Worm (Caenorhabditis elegans) whole organism, L3 larva: ENCODE data around the gene col-19.

Experiments
- R02D3.7 ChIP-seq: fragments of 150-350 bp; optimal IDR thresholded peaks from 2 replicates; lab custom pipeline; 2014; ENCODE audit warnings: missing biosample characterization, missing genetic modification characterization
- ceh-28 ChIP-seq: fragments of 150-350 bp; optimal IDR thresholded peaks from 2 replicates; lab custom pipeline; 2014; ENCODE audit warnings: missing biosample characterization, missing genetic modification reagents, missing genetic modification characterization
- ceh-82 ChIP-seq: fragments of 150-350 bp; optimal IDR thresholded peaks from 2 replicates; lab custom pipeline; 2014; ENCODE audit warnings: missing biosample characterization, missing genetic modification characterization
- ceh-9 ChIP-seq: sonication (generic microtip); optimal IDR thresholded peaks from 2 replicates; lab custom pipeline; 2018; ENCODE audit warnings: missing biosample characterization, missing genetic modification characterization
- daf-12 ChIP-seq: fragments of 150-350 bp; optimal IDR thresholded peaks from 2 replicates; lab custom pipeline; 2014; ENCODE audit warnings: missing biosample characterization, missing genetic modification reagents, missing genetic modification characterization
- elt-1 ChIP-seq: fragments of 150-350 bp; optimal IDR thresholded peaks from 2 replicates; lab custom pipeline; 2014; ENCODE audit warnings: missing biosample characterization, missing genetic modification characterization
- elt-2 ChIP-seq: sonication (generic microtip); optimal IDR thresholded peaks from 2 replicates; lab custom pipeline; 2016; ENCODE audit warnings: missing genetic modification reagents, mild to moderate bottlenecking, missing genetic modification characterization, missing compliant biosample characterization
- elt-3 ChIP-seq, 3 experiments: fragments of 150-350 bp in 1 of 3; sonication (generic microtip) in 2 of 3; optimal IDR thresholded peaks; 2 replicates in 2 of 3; 4 replicates in 1 of 3; lab custom pipeline; 2014 to 2017; ENCODE audit warnings: missing biosample characterization in 3 of 3, missing genetic modification characterization in 3 of 3
- eor-1 ChIP-seq, 2 experiments: fragments of 150-350 bp; optimal IDR thresholded peaks; 2 replicates each; lab custom pipeline; 2014 to 2018; ENCODE audit warnings: missing biosample characterization in 2 of 2, missing genetic modification characterization in 2 of 2
- hmg-11 ChIP-seq: sonication (generic microtip); optimal IDR thresholded peaks from 2 replicates; lab custom pipeline; 2016; ENCODE audit warnings: missing genetic modification characterization, missing compliant biosample characterization
- jun-1 ChIP-seq: fragments of 150-350 bp; optimal IDR thresholded peaks from 2 replicates; lab custom pipeline; 2014; ENCODE audit warnings: missing biosample characterization, missing genetic modification reagents, missing genetic modification characterization
- lin-15B ChIP-seq: fragments of 150-350 bp; optimal IDR thresholded peaks from 2 replicates; lab custom pipeline; 2014; ENCODE audit warnings: missing biosample characterization, missing genetic modification characterization
- lin-39 ChIP-seq: fragments of 150-350 bp; optimal IDR thresholded peaks from 2 replicates; lab custom pipeline; 2018; ENCODE audit warnings: missing biosample characterization, missing genetic modification reagents, missing genetic modification characterization
- mdl-1 ChIP-seq: fragments of 150-350 bp; optimal IDR thresholded peaks from 2 replicates; lab custom pipeline; 2014; ENCODE audit warnings: missing biosample characterization, missing genetic modification characterization
- nfya-1 ChIP-seq: sonication (generic microtip); optimal IDR thresholded peaks from 2 replicates; lab custom pipeline; 2017; ENCODE audit warnings: missing genetic modification characterization, mild to moderate bottlenecking, missing compliant biosample characterization, antibody characterized with exemption, moderate library complexity; ENCODE audit not compliant: insufficient read depth
- nhr-12 ChIP-seq: fragments of 150-350 bp; optimal IDR thresholded peaks from 2 replicates; lab custom pipeline; 2014; ENCODE audit warnings: missing biosample characterization, missing genetic modification characterization
- nhr-23 ChIP-seq: fragments of 150-350 bp; optimal IDR thresholded peaks from 2 replicates; lab custom pipeline; 2014; ENCODE audit warnings: missing biosample characterization, missing genetic modification reagents, missing genetic modification characterization
- nhr-237 ChIP-seq: fragments of 150-350 bp; optimal IDR thresholded peaks from 2 replicates; lab custom pipeline; 2014; ENCODE audit warnings: missing biosample characterization, missing genetic modification characterization
- nhr-25 ChIP-seq: sonication (generic microtip); optimal IDR thresholded peaks from 2 replicates; lab custom pipeline; 2017; ENCODE audit warnings: missing biosample characterization, missing genetic modification characterization
- nhr-28 ChIP-seq: fragments of 150-350 bp; optimal IDR thresholded peaks from 2 replicates; lab custom pipeline; 2014; ENCODE audit warnings: missing biosample characterization, missing genetic modification characterization
- nhr-43 ChIP-seq: sonication (generic microtip); optimal IDR thresholded peaks from 2 replicates; lab custom pipeline; 2016; ENCODE audit warnings: mild to moderate bottlenecking, missing genetic modification characterization, missing compliant biosample characterization; ENCODE audit not compliant: poor library complexity, severe bottlenecking
- nhr-76 ChIP-seq: fragments of 150-350 bp; sonication (generic microtip); optimal IDR thresholded peaks from 5 replicates; lab custom pipeline; 2014; ENCODE audit warnings: missing biosample characterization, missing genetic modification characterization
- nhr-77 ChIP-seq: fragments of 150-350 bp; optimal IDR thresholded peaks from 2 replicates; lab custom pipeline; 2014; ENCODE audit warnings: missing biosample characterization, missing genetic modification characterization
- pha-4 ChIP-seq: fragments of 150-350 bp; optimal IDR thresholded peaks from 2 replicates; lab custom pipeline; 2014; ENCODE audit warnings: missing biosample characterization, missing genetic modification reagents, missing genetic modification characterization
- pqm-1 ChIP-seq: fragments of 150-350 bp; optimal IDR thresholded peaks from 2 replicates; lab custom pipeline; 2017; ENCODE audit warnings: missing biosample characterization, missing genetic modification characterization, inconsistent platforms
- skn-1 ChIP-seq: fragments of 150-350 bp; optimal IDR thresholded peaks from 2 replicates; lab custom pipeline; 2014; ENCODE audit warnings: missing biosample characterization, missing genetic modification characterization
- snpc-4 ChIP-seq: fragments of 150-350 bp; optimal IDR thresholded peaks from 2 replicates; lab custom pipeline; 2014; ENCODE audit warnings: missing biosample characterization, missing genetic modification characterization
- tbx-2 ChIP-seq: sonication (generic microtip); optimal IDR thresholded peaks from 2 replicates; lab custom pipeline; 2016; ENCODE audit warnings: mild to moderate bottlenecking, missing genetic modification characterization, missing compliant biosample characterization

col-19 gene

ce11 chrX:421407-421784, at the start of gene col-19:
Gene col-19, plus strand, starts transcription at chrX:421707.
- TF ChIP-seq nhr-28 (no peak), elt-3 (tag; optimal IDR thresholded peaks at IDR 0.05; lab: Kevin White, UChicago) (no peak), daf-12 (tag; lab: Kevin White, UChicago) (no peak), snpc-4 (no peak)

DNA sequence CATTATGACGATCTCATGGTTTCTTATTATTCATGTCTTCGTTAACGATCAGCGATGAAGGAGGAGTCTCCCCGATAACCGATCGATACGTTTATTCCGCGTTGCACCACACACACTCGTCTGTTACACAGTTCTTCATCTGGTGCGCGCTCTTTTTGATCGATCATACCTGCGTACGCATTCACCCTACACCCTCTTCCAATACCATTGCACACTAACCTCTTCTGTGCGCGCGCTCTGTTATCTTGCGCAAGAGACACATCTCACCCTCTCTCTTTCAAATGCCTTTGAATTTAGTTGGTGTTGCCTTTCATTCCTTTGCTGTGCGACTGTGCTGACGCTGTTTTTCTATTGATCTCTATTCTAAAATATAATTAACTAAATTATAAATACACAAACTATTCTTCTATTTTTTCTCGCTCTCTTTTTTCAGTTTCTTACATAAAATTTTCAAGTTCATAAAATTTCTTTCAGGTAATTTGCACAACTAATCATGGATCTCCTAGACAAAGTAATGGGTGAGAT, 49.7 kb upstream of the col-19 start, which contains the start of gene nrde-3:
nrde-3 (plus strand) TSS at position 475 of the 525 bp plus-strand sequence.
- TF ChIP-seq nhr-28, result no peak
- TF ChIP-seq elt-1 (tag; lab: Kevin White, UChicago), result no peak
- no peak for TF ChIP-seq mdl-1 (tag; lab: Kevin White, UChicago)
- TF ChIP-seq nhr-23 (tag; lab: Kevin White, UChicago), result no peak
- no peak for TF ChIP-seq nhr-76
- no peak for TF ChIP-seq ceh-9 (tag; lab: Kevin White, UChicago)

DNA sequence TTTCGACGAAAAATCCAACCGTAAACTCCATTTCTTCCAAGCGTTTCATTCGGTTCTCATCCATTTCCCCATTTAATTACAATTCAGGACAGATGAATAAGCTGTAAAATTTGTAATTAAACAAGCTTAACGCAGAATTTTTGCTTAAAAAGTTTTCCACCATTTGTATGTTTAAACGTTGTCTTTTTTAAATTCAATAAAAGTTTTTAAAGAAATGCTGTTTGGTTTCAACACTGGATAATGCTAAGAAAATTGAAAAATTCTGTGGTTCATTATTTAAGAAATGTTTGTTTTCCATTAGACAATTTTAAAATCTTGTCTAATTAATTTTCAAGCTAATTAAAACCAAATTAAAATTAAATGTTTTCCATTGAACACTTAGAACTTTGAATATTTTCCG, 41.0 kb upstream of the col-19 start, which contains the start of gene R04A9.3:
R04A9.3 (minus strand) TSS at position 101 of the 400 bp plus-strand sequence.
- TF ChIP-seq lin-15B (tag; lab: Kevin White, UChicago) (no peak), nfya-1 (no peak), tbx-2 (tag; lab: Kevin White, UChicago) (no peak), ceh-28 (tag; lab: Kevin White, UChicago) (no peak), pha-4 (tag; lab: Kevin White, UChicago) (no peak), ceh-9 (tag; lab: Kevin White, UChicago) (no peak), nhr-43 (tag; lab: Kevin White, UChicago) (no peak), nhr-237 (tag; lab: Kevin White, UChicago) (no peak)

DNA sequence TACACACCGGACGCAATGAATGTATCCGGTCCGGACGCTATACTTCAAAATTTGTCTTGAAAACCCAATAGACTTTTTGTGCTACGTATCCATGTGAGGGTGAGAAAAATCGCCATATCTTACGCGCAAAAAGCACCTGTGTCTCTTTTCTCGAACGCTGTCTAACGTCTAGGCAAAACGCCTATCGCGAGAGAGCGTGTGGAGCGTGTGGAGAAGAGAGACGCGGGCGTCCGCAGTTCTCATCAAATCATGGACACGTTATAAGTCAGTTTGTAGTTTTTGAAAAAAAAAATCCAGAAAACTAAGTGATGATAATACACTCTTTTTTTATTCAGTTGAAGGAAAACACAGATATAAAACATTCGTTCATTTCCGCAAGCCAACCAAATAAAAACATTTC, 40.5 kb upstream of the col-19 start:
- peak; percentile 56 for TF ChIP-seq hmg-11
- TF ChIP-seq nhr-77, result no peak
- TF ChIP-seq lin-15B (tag; lab: Kevin White, UChicago), result peak; percentile 1
- peak; percentile 3 for TF ChIP-seq pha-4 (tag; lab: Kevin White, UChicago)
- TF ChIP-seq, all 47 proteins: peak for 3

DNA sequence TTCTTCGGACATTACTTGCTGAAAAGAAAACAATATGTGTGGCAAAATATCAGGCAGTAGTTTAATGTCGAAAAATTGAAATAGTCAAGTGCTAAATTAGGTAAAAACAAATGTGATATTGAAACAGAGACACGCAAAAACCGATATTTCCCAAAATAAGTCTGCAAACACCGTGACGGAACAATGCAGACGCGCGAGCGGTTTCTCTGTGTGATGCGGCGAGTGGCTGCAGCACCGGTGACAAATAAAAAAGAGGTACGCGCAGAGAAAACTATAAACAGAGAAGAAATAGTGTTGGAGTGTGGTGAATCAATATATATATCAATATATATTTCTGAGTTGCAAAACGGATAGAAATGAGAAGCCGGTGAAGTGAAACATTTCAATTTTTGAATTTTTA, 38.8 kb upstream of the col-19 start, which contains the start of gene ife-2:
ife-2 (minus strand) TSS at position 18 of the 400 bp plus-strand sequence.
- no peak for TF ChIP-seq eor-1 (tag; optimal IDR thresholded peaks at IDR 0.05; lab: Kevin White, UChicago)
- TF ChIP-seq pqm-1 (tag; lab: Kevin White, UChicago), result peak; percentile 1
- peak; percentile 44 for TF ChIP-seq R02D3.7 (tag; lab: Kevin White, UChicago)
- TF ChIP-seq nhr-77, result no peak
- peak; percentile 82 for TF ChIP-seq ceh-28 (tag; lab: Kevin White, UChicago)
- TF ChIP-seq nhr-23 (tag; lab: Kevin White, UChicago), result peak; percentile 60
- TF ChIP-seq elt-2 (tag; lab: Kevin White, UChicago), result peak; percentile 52
- peak; percentile 97 for TF ChIP-seq nfya-1
- peak; percentile 47 for TF ChIP-seq lin-15B (tag; lab: Kevin White, UChicago)
- no peak for TF ChIP-seq nhr-12
- peak; percentile 65 for TF ChIP-seq nhr-25 (tag; lab: Kevin White, UChicago)
- TF ChIP-seq pha-4 (tag; lab: Kevin White, UChicago), result peak; percentile 94
- TF ChIP-seq nhr-43 (tag; lab: Kevin White, UChicago), result peak; percentile 67
- peak; percentile 10 for TF ChIP-seq jun-1 (tag; lab: Kevin White, UChicago)
- TF ChIP-seq lin-39 (tag; lab: Kevin White, UChicago), result peak; percentile 62
- TF ChIP-seq skn-1 (tag; lab: Kevin White, UChicago), result peak; percentile 5
- TF ChIP-seq hmg-11, result peak; percentile 81
- no peak for TF ChIP-seq elt-1 (tag; lab: Kevin White, UChicago)
- TF ChIP-seq ceh-82 (tag; lab: Kevin White, UChicago), result no peak
- TF ChIP-seq snpc-4, result peak; percentile 58

DNA sequence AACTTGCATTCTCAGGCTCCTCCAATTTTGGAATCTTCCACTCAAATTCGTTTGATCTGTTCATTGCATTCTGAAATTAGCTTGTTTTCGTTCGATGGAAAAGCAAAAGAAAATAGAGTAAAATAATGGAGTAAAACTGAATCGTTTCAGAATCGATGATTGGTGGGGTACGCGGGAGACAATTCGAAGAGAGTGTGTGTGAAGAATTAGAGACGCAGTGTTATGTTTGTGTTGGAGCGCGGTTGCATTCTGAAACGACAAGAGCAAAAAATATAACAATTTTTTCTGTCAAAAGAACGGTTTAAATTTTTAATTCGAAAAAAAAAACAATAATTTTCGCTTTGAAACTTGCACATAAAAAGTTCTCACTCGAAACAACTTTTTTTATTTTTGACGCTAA, 32.8 kb upstream of the col-19 start, which contains the start of gene ceh-93:
ceh-93 (minus strand) TSS at position 70 of the 400 bp plus-strand sequence.
- TF ChIP-seq nfya-1 (peak; percentile 97), lin-15B (tag; lab: Kevin White, UChicago) (peak; percentile 37), pqm-1 (tag; lab: Kevin White, UChicago) (no peak), eor-1 (tag; optimal IDR thresholded peaks at IDR 0.05; lab: Kevin White, UChicago) (no peak), hmg-11 (peak; percentile 43)
